Worm (Caenorhabditis elegans): Measurements from ENCODE around the gene F08D12.4.

Gene F08D12.4

ce11 chrII:2777846-2778245 lies at the start of gene F08D12.4:
Gene F08D12.4, plus strand, starts transcription at chrII:2778146.
- TF ChIP-seq scrt-1 (GFP tag; IDR thresholded peaks at IDR 0.05) (no peak), tbx-11 (GFP tag; IDR thresholded peaks at IDR 0.05) (no peak), tra-4 (tag; optimal IDR thresholded peaks at IDR 0.05) (no peak), B0310.2 (tag; optimal IDR thresholded peaks at IDR 0.05) (no peak), ceh-36 (tag; optimal IDR thresholded peaks at IDR 0.05) (no peak), ama-1 (optimal IDR thresholded peaks at IDR 0.05) (no peak), F13C5.2 (tag; optimal IDR thresholded peaks at IDR 0.05) (no peak), aly-1 (tag; optimal IDR thresholded peaks at IDR 0.05) (no peak), sea-1 (GFP tag; conservative IDR thresholded peaks at IDR 0.05) (no peak), hnd-1 (tag; optimal IDR thresholded peaks at IDR 0.05) (no peak)

DNA sequence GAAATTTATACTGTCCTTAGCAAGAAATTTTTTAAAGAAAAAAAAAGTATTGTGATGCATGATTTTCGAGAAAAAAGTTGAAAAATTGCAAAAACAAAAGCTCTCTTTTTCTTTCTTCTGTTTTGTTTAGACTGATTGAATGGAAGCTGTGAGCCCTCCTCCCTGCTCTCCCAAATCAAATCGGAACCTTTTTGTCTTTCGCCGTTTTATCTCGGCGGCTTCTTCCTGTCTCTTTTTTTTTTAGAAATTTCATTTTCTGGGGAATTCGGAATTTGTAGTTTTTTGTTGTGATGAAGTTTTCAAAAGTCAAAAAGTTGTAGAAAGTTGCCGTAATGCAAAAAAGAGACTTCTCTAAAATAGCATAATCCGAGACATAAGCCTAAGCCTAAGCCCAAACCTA lies 47.3 kb upstream of the F08D12.4 start:
- TF ChIP-seq hnd-1 (tag; optimal IDR thresholded peaks at IDR 0.05), result no peak
- TF ChIP-seq hmbx-1 (tag; optimal IDR thresholded peaks at IDR 0.05), result no peak
- TF ChIP-seq sea-1 (GFP tag; conservative IDR thresholded peaks at IDR 0.05), result no peak
- TF ChIP-seq F13C5.2 (tag; optimal IDR thresholded peaks at IDR 0.05), result no peak
- no peak for TF ChIP-seq tbx-11 (GFP tag; IDR thresholded peaks at IDR 0.05)
- no peak for TF ChIP-seq ama-1 (optimal IDR thresholded peaks at IDR 0.05)
- TF ChIP-seq aly-1 (tag; optimal IDR thresholded peaks at IDR 0.05), result no peak
- TF ChIP-seq flt-1 (GFP tag; IDR thresholded peaks at IDR 0.05), result no peak
- no peak for TF ChIP-seq hmg-4 (GFP tag; optimal IDR thresholded peaks at IDR 0.05)
- TF ChIP-seq ets-7 (tag; optimal IDR thresholded peaks at IDR 0.05), result no peak
- TF ChIP-seq ceh-36 (tag; optimal IDR thresholded peaks at IDR 0.05), result no peak
- no peak for TF ChIP-seq scrt-1 (GFP tag; IDR thresholded peaks at IDR 0.05)
- TF ChIP-seq tra-4 (tag; optimal IDR thresholded peaks at IDR 0.05), result no peak
- no peak for TF ChIP-seq pes-1 (GFP tag; IDR thresholded peaks at IDR 0.05)
- no peak for TF ChIP-seq B0310.2 (tag; optimal IDR thresholded peaks at IDR 0.05)
- TF ChIP-seq ceh-13 (GFP tag; optimal IDR thresholded peaks at IDR 0.05), result no peak
- no peak for TF ChIP-seq tbx-37 (GFP tag; conservative IDR thresholded peaks at IDR 0.05)

DNA sequence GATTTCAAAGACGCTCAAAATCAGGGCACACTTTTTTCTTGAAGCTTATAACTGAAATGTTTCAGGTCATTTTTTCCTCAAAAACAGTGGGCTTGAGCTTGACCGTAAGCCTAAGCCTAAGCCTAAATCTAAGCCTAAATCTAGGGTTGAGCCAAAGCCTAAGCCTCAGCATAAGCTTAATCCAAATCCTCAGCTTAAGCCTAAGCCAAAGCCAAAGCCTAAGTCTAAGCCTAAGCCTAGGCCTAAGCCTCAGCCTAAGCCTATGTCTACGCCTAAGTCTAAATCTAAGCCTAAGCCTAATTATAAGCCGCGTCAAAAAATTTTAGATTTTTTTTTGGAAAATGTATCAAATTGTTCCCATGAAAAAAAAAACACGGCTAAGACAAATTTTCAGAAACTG lies 43.7 kb upstream of the F08D12.4 start:
- TF ChIP-seq hnd-1 (tag; optimal IDR thresholded peaks at IDR 0.05), result no peak
- no peak for TF ChIP-seq sea-1 (GFP tag; conservative IDR thresholded peaks at IDR 0.05)
- no peak for TF ChIP-seq flt-1 (GFP tag; IDR thresholded peaks at IDR 0.05)
- TF ChIP-seq ceh-13 (GFP tag; optimal IDR thresholded peaks at IDR 0.05), result no peak
- no peak for TF ChIP-seq pes-1 (GFP tag; IDR thresholded peaks at IDR 0.05)
- peak; percentile 66 for TF ChIP-seq ceh-36 (tag; optimal IDR thresholded peaks at IDR 0.05)
- no peak for TF ChIP-seq F13C5.2 (tag; optimal IDR thresholded peaks at IDR 0.05)
- TF ChIP-seq tra-4 (tag; optimal IDR thresholded peaks at IDR 0.05), result no peak

DNA sequence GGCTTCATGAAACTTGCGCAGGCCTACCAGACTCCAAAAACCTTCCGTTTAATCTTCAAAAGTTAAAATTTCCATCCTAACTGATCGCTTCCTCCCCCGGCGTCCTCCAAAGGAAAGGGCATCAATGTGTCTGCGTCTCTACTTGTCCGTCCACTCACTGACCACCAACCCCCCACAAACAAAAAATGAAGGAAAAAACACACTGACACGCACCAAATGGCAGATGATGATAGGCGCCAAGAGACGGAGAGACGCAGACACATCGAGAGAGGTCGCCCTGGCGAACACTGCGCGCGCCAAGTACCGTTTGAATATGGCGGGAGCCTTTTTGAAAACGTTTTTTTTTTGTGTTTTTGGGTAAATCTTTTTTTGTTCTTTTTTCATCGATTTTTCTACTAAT lies 43.2 kb upstream of the F08D12.4 start:
- TF ChIP-seq ceh-13 (GFP tag; optimal IDR thresholded peaks at IDR 0.05) (no peak), scrt-1 (GFP tag; IDR thresholded peaks at IDR 0.05) (0 out of 2 replicates have a peak, but pooled peaks have one; percentile 27)

DNA sequence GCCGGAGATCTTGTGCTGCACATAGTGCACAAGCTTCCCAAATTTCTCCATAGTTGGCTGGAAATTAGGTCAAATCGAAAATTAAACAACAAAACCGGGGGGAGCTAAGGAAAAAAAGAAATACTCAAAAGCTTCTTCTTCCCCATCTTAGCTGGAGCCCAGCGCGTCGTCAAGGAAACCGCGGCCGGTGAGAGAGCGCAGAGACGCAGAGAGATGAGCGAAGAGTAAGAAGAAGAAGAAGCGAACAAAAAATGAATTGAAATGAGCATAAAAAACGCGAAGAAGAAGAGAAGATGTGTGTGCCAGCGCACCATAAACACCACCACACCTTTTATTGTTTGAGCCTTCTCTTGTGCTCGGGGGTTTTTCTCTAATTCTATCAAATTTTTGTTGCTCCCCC lies 42.8 kb upstream of the F08D12.4 start, which contains the start of gene wdr-31:
Gene wdr-31, minus strand, starts transcription at position 101 of the 400 bp plus-strand sequence.
- no peak for TF ChIP-seq tra-4 (tag; optimal IDR thresholded peaks at IDR 0.05)
- TF ChIP-seq ets-7 (tag; optimal IDR thresholded peaks at IDR 0.05), result no peak
- no peak for TF ChIP-seq ceh-36 (tag; optimal IDR thresholded peaks at IDR 0.05)
- no peak for TF ChIP-seq pes-1 (GFP tag; IDR thresholded peaks at IDR 0.05)
- TF ChIP-seq B0310.2 (tag; optimal IDR thresholded peaks at IDR 0.05), result no peak
- TF ChIP-seq scrt-1 (GFP tag; IDR thresholded peaks at IDR 0.05), result no peak
- TF ChIP-seq F13C5.2 (tag; optimal IDR thresholded peaks at IDR 0.05), result no peak
- TF ChIP-seq aly-1 (tag; optimal IDR thresholded peaks at IDR 0.05), result no peak
- no peak for TF ChIP-seq tbx-37 (GFP tag; conservative IDR thresholded peaks at IDR 0.05)
- no peak for TF ChIP-seq hnd-1 (tag; optimal IDR thresholded peaks at IDR 0.05)
- TF ChIP-seq flt-1 (GFP tag; IDR thresholded peaks at IDR 0.05), result no peak
- TF ChIP-seq ama-1 (optimal IDR thresholded peaks at IDR 0.05), result no peak
- TF ChIP-seq tbx-11 (GFP tag; IDR thresholded peaks at IDR 0.05), result no peak
- no peak for TF ChIP-seq hmg-4 (GFP tag; optimal IDR thresholded peaks at IDR 0.05)
- no peak for TF ChIP-seq hmbx-1 (tag; optimal IDR thresholded peaks at IDR 0.05)
- no peak for TF ChIP-seq ceh-13 (GFP tag; optimal IDR thresholded peaks at IDR 0.05)

- TF ChIP-seq tbx-37 (GFP tag; conservative IDR thresholded peaks at IDR 0.05) (no peak), pes-1 (GFP tag; IDR thresholded peaks at IDR 0.05) (no peak), flt-1 (GFP tag; IDR thresholded peaks at IDR 0.05) (no peak), ets-7 (tag; optimal IDR thresholded peaks at IDR 0.05) (no peak), F13C5.2 (tag; optimal IDR thresholded peaks at IDR 0.05) (no peak), ceh-36 (tag; optimal IDR thresholded peaks at IDR 0.05) (no peak), aly-1 (tag; optimal IDR thresholded peaks at IDR 0.05) (no peak), hnd-1 (tag; optimal IDR thresholded peaks at IDR 0.05) (no peak), scrt-1 (GFP tag; IDR thresholded peaks at IDR 0.05) (no peak)
Observed at ce11 chrII:2735644-2736043, 42.3 kb upstream of the F08D12.4 start.

ce11 chrII:2736156-2736728 lies 41.7 kb upstream of the F08D12.4 start, which contains the start of gene T05A8.8:
Gene T05A8.8, plus strand, starts transcription at chrII:2736678.
- TF ChIP-seq flt-1 (GFP tag; IDR thresholded peaks at IDR 0.05), result no peak
- TF ChIP-seq F13C5.2 (tag; optimal IDR thresholded peaks at IDR 0.05), result no peak
- no peak for TF ChIP-seq B0310.2 (tag; optimal IDR thresholded peaks at IDR 0.05)
- no peak for TF ChIP-seq ceh-36 (tag; optimal IDR thresholded peaks at IDR 0.05)
- TF ChIP-seq tbx-11 (GFP tag; IDR thresholded peaks at IDR 0.05), result no peak
- no peak for TF ChIP-seq sea-1 (GFP tag; conservative IDR thresholded peaks at IDR 0.05)
- no peak for TF ChIP-seq tra-4 (tag; optimal IDR thresholded peaks at IDR 0.05)
- no peak for TF ChIP-seq aly-1 (tag; optimal IDR thresholded peaks at IDR 0.05)
- TF ChIP-seq ama-1 (optimal IDR thresholded peaks at IDR 0.05), result no peak
- no peak for TF ChIP-seq ceh-13 (GFP tag; optimal IDR thresholded peaks at IDR 0.05)
- no peak for TF ChIP-seq tbx-37 (GFP tag; conservative IDR thresholded peaks at IDR 0.05)
- no peak for TF ChIP-seq hmbx-1 (tag; optimal IDR thresholded peaks at IDR 0.05)
- TF ChIP-seq hnd-1 (tag; optimal IDR thresholded peaks at IDR 0.05), result no peak
- no peak for TF ChIP-seq pes-1 (GFP tag; IDR thresholded peaks at IDR 0.05)
- TF ChIP-seq hmg-4 (GFP tag; optimal IDR thresholded peaks at IDR 0.05), result no peak
- TF ChIP-seq scrt-1 (GFP tag; IDR thresholded peaks at IDR 0.05), result no peak

Measured in whole organism, early embryonic.